Worm (Caenorhabditis elegans) whole organism, L3 larva: ENCODE measurements around the gene zipt-16.

Experiments
- ama-1 ChIP-seq: fragments of 150-350 bp; optimal IDR thresholded peaks from 2 replicates; lab custom pipeline; 2018
- egl-27 ChIP-seq: sonication (generic microtip); optimal IDR thresholded peaks from 4 replicates; lab custom pipeline; 2017; ENCODE audit warnings: missing biosample characterization, missing genetic modification reagents, missing genetic modification characterization
- fos-1 ChIP-seq: fragments of 150-350 bp; optimal IDR thresholded peaks from 2 replicates; lab custom pipeline; 2014; ENCODE audit warnings: missing biosample characterization, missing genetic modification characterization
- nhr-23 ChIP-seq: fragments of 150-350 bp; optimal IDR thresholded peaks from 2 replicates; lab custom pipeline; 2014; ENCODE audit warnings: missing biosample characterization, missing genetic modification reagents, missing genetic modification characterization
- nhr-25 ChIP-seq: sonication (generic microtip); optimal IDR thresholded peaks from 2 replicates; lab custom pipeline; 2017; ENCODE audit warnings: missing biosample characterization, missing genetic modification characterization
- nhr-76 ChIP-seq: fragments of 150-350 bp; sonication (generic microtip); optimal IDR thresholded peaks from 5 replicates; lab custom pipeline; 2014; ENCODE audit warnings: missing biosample characterization, missing genetic modification characterization
- nhr-77 ChIP-seq: fragments of 150-350 bp; optimal IDR thresholded peaks from 2 replicates; lab custom pipeline; 2014; ENCODE audit warnings: missing biosample characterization, missing genetic modification characterization
- unc-39 ChIP-seq: sonication (generic microtip); optimal IDR thresholded peaks from 4 replicates; lab custom pipeline; 2017; ENCODE audit warnings: missing biosample characterization, missing genetic modification characterization
- ztf-11 ChIP-seq: fragments of 150-350 bp; optimal IDR thresholded peaks from 2 replicates; lab custom pipeline; 2014; ENCODE audit warnings: missing biosample characterization, missing genetic modification characterization

DNA sequence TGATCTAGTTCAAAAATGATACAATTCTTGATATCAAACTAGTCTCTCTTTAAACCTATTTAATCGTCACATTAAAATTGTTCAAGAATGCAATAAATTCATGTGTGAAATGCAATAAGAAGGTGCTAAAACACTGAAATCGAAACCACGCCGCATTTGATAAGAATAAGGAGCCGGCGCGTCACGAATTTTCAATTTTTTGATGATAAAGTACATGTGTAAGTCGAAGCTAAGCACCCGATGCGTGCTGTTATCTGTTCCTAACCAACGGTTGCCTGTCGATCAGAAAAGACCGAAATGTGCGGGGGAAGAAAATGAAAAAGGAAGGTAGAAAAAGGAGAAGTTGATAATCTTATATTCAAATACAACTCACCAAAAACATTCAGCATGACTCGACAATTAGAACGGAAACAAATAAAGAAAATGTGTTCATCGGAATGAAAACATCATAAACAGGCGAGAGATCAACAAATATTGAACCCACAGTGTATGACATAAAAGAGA lies 7.4 kb downstream of the zipt-16 start, which contains the start of gene aat-6:
- TF ChIP-seq unc-39 (tag; lab: Kevin White, UChicago) (no peak), egl-27 (tag; lab: Kevin White, UChicago) (no peak), nhr-25 (tag; lab: Kevin White, UChicago) (no peak), ama-1 (lab: Kevin White, UChicago) (no peak), nhr-23 (tag; lab: Kevin White, UChicago) (no peak), nhr-77 (tag; lab: Kevin White, UChicago) (no peak), fos-1 (tag; lab: Kevin White, UChicago) (no peak), ztf-11 (tag; lab: Kevin White, UChicago) (no peak), nhr-76 (no peak)
